Fruit fly (Drosophila melanogaster): ENCODE data around the gene CG5217.

The CG5217 gene

dm6 chr3R:19211778-19212177, 36.2 kb downstream of the CG5217 start, which contains the start of gene cry (continued):
- TF ChIP-seq CG12071 (GFP tag; optimal IDR thresholded peaks at IDR 0.05) (peak; percentile 13), stwl (tag; optimal IDR thresholded peaks at IDR 0.05) (no peak), HLH4C (GFP tag; IDR thresholded peaks at IDR 0.05; ENCODE audit: partially characterized antibody) (no peak), Hr39 (optimal IDR thresholded peaks at IDR 0.05) (no peak), NC2α (GFP tag; optimal IDR thresholded peaks at IDR 0.05) (no peak), exex (tag; optimal IDR thresholded peaks at IDR 0.05) (no peak), CG5245 (GFP tag; optimal IDR thresholded peaks at IDR 0.05) (peak; percentile 16), Hsf (GFP tag; optimal IDR thresholded peaks at IDR 0.05) (peak; percentile 43), sr (GFP tag; IDR thresholded peaks at IDR 0.05) (no peak), CG10462 (GFP tag; optimal IDR thresholded peaks at IDR 0.05) (no peak), tna (GFP tag; IDR thresholded peaks at IDR 0.05; ENCODE audit: partially characterized antibody) (no peak), crc (GFP tag; optimal IDR thresholded peaks at IDR 0.05) (no peak), NK7.1 (GFP tag; optimal IDR thresholded peaks at IDR 0.05) (no peak), CG14710 (tag; optimal IDR thresholded peaks at IDR 0.05) (peak; percentile 64), B-H2 (GFP tag; optimal IDR thresholded peaks at IDR 0.05) (no peak), CG2202 (tag; optimal IDR thresholded peaks at IDR 0.05) (peak; percentile 45), CG13123 (GFP tag; optimal IDR thresholded peaks at IDR 0.05) (no peak), CTCF (GFP tag; optimal IDR thresholded peaks at IDR 0.05) (no peak), CG7839 (tag; optimal IDR thresholded peaks at IDR 0.05) (peak; percentile 80), Aef1 (GFP tag; IDR thresholded peaks at IDR 0.05) (no peak), shn (GFP tag; optimal IDR thresholded peaks at IDR 0.05) (no peak), CG12744 (GFP tag; optimal IDR thresholded peaks at IDR 0.05) (no peak), CG6254 (GFP tag; optimal IDR thresholded peaks at IDR 0.05) (peak; percentile 32), CG7271 (tag; optimal IDR thresholded peaks at IDR 0.05) (no peak), esg (GFP tag; conservative IDR thresholded peaks at IDR 0.05) (no peak; the same call in 1 of the 2 replicates), CG17612 (GFP tag; IDR thresholded peaks at IDR 0.05) (no peak), CG10565 (GFP tag; optimal IDR thresholded peaks at IDR 0.05) (no peak), Vsx1 (GFP tag; optimal IDR thresholded peaks at IDR 0.05) (no peak), wdn (GFP tag; IDR thresholded peaks at IDR 0.05) (no peak), CG12299 (tag; optimal IDR thresholded peaks at IDR 0.05) (no peak), Gsc (GFP tag; IDR thresholded peaks at IDR 0.05) (no peak), CG7987 (GFP tag; optimal IDR thresholded peaks at IDR 0.05) (no peak), Meics (GFP tag; optimal IDR thresholded peaks at IDR 0.05) (peak; percentile 36), sob (GFP tag; IDR thresholded peaks at IDR 0.05) (no peak), Atf6 (GFP tag; IDR thresholded peaks at IDR 0.05) (no peak), CG4282 (GFP tag; optimal IDR thresholded peaks at IDR 0.05) (no peak), toy (GFP tag; IDR thresholded peaks at IDR 0.05) (no peak), dpn (GFP tag; optimal IDR thresholded peaks at IDR 0.05) (peak in 1 of 2 experiments; percentile 45), CG14860 (GFP tag; IDR thresholded peaks at IDR 0.05; ENCODE audit: partially characterized antibody) (no peak), CG8359 (GFP tag; optimal IDR thresholded peaks at IDR 0.05; ENCODE audit: borderline replicate concordance) (peak; percentile 2), CG7963 (GFP tag; IDR thresholded peaks at IDR 0.05; ENCODE audit: partially characterized antibody) (no peak), Taf1 (GFP tag; IDR thresholded peaks at IDR 0.05) (no peak), ci (GFP tag; IDR thresholded peaks at IDR 0.05) (no peak), CG12391 (tag; optimal IDR thresholded peaks at IDR 0.05) (peak; percentile 67), CG12659 (GFP tag; optimal IDR thresholded peaks at IDR 0.05) (peak; percentile 24), Drgx (GFP tag; IDR thresholded peaks at IDR 0.05) (peak; percentile 73), gcm2 (GFP tag; optimal IDR thresholded peaks at IDR 0.05) (no peak), Eip74EF (GFP tag; optimal IDR thresholded peaks at IDR 0.05) (no peak), schlank (tag; optimal IDR thresholded peaks at IDR 0.05) (no peak), tgo (GFP tag; IDR thresholded peaks at IDR 0.05) (peak; percentile 37; the same call in 1 of the 3 replicates), sc (optimal IDR thresholded peaks at IDR 0.05) (no peak), sc (GFP tag; optimal IDR thresholded peaks at IDR 0.05) (peak; percentile 67)

Data from whole organism, embryonic.